Fruit fly (Drosophila melanogaster): ENCODE results near the gene Reps.

Reps gene

DNA sequence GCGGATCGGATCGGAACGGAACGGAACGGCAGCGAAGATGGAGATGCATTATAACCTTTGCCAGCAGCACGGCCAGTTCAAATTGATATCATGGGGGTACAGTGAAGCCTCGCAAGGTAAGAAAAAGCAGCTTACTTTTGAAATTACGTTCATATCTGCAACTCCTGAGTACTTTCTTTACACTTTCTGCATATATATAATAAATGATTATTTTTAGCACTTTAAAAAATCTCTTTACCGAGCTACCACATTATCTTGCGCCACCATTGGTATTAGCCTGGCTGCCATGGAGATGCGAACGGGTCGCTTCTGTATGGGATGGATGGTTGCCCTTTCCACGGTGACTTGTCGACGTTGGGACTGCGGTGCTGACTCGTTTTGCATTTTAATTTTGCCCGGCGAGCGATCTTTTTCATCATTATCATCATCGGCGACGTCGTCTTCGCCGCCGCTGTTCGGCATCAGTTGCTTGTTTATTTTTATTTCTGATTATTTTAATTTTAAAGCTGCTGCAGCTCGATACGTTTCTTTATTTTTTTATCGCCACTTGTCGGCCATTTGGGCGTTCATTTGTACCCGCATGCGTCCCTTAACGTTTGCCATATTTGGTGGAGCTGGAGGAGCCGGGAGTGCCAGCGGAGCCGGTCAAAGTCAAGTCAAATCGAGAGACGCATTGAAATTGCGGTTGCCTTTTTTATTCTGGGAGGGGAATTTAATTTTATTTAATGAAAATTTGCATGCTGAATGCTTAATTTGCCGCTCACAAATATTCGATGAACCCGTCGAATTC, 53.2 kb downstream of the Reps start (continued):
- TF ChIP-seq klu (GFP tag; IDR thresholded peaks at IDR 0.05) (0 out of 2 replicates have a peak, but pooled peaks have one; percentile 7), CG17328 (GFP tag; IDR thresholded peaks at IDR 0.05) (peak; percentile 57; the same call in 1 of the 2 replicates), E2f2 (GFP tag; IDR thresholded peaks at IDR 0.05) (peak; percentile 21; the same call in 1 of the 2 replicates), CG13424 (tag; optimal IDR thresholded peaks at IDR 0.05) (peak; percentile 1), Adf1 (GFP tag; IDR thresholded peaks at IDR 0.05) (no peak), Side (GFP tag; optimal IDR thresholded peaks at IDR 0.05) (no peak), kay (GFP tag; optimal IDR thresholded peaks at IDR 0.05) (no peak), lab (GFP tag; optimal IDR thresholded peaks at IDR 0.05) (peak; percentile 38), Oli (tag; optimal IDR thresholded peaks at IDR 0.05) (peak; percentile 40), CG32767 (GFP tag; IDR thresholded peaks at IDR 0.05) (no peak), HLH3B (GFP tag; IDR thresholded peaks at IDR 0.05) (peak; percentile 67), Bdp1 (GFP tag; optimal IDR thresholded peaks at IDR 0.05) (no peak), slbo (GFP tag; IDR thresholded peaks at IDR 0.05) (peak; percentile 29; the same call in 1 of the 2 replicates), CG3163 (GFP tag; optimal IDR thresholded peaks at IDR 0.05) (no peak), Oaz (GFP tag; IDR thresholded peaks at IDR 0.05) (peak; percentile 48; the same call in 1 of the 2 replicates), slp2 (GFP tag; optimal IDR thresholded peaks at IDR 0.05) (no peak), CG43689 (GFP tag; IDR thresholded peaks at IDR 0.05) (0 out of 2 replicates have a peak, but pooled peaks have one; percentile 22), row (GFP tag; IDR thresholded peaks at IDR 0.05) (peak; percentile 65), vvl (GFP tag; IDR thresholded peaks at IDR 0.05) (peak; percentile 27; the same call in 1 of the 2 replicates), zf30C (GFP tag; optimal IDR thresholded peaks at IDR 0.05) (no peak), Hr3 (GFP tag; optimal IDR thresholded peaks at IDR 0.05) (no peak), Aef1 (GFP tag; IDR thresholded peaks at IDR 0.05) (peak; percentile 48; the same call in 2 of the 3 replicates), gce (GFP tag; IDR thresholded peaks at IDR 0.05) (peak; percentile 13; the same call in 1 of the 3 replicates), Spps (tag; optimal IDR thresholded peaks at IDR 0.05) (no peak), ken (GFP tag; IDR thresholded peaks at IDR 0.05) (no peak), B-H2 (GFP tag; optimal IDR thresholded peaks at IDR 0.05) (no peak), schlank (tag; optimal IDR thresholded peaks at IDR 0.05) (no peak), HLH54F (GFP tag; optimal IDR thresholded peaks at IDR 0.05) (no peak), Vsx1 (GFP tag; optimal IDR thresholded peaks at IDR 0.05) (peak; percentile 15), tll (GFP tag; optimal IDR thresholded peaks at IDR 0.05) (no peak), sisA (GFP tag; IDR thresholded peaks at IDR 0.05) (0 out of 2 replicates have a peak, but pooled peaks have one; percentile 37), sd (tag; optimal IDR thresholded peaks at IDR 0.05) (no peak), lmd (GFP tag; IDR thresholded peaks at IDR 0.05) (peak; percentile 46), Ptx1 (GFP tag; IDR thresholded peaks at IDR 0.05) (peak; percentile 74), stc (GFP tag; IDR thresholded peaks at IDR 0.05) (no peak), grau (tag; optimal IDR thresholded peaks at IDR 0.05) (peak; percentile 74), Optix (GFP tag; IDR thresholded peaks at IDR 0.05) (peak; percentile 42; the same call in 1 of the 3 replicates), gem (tag; optimal IDR thresholded peaks at IDR 0.05) (peak; percentile 42), H2.0 (GFP tag; IDR thresholded peaks at IDR 0.05) (peak; percentile 58; the same call in 1 of the 2 replicates), lbe (GFP tag; optimal IDR thresholded peaks at IDR 0.05) (peak; percentile 91), CG15269 (tag; optimal IDR thresholded peaks at IDR 0.05) (peak; percentile 37), CG11695 (GFP tag; IDR thresholded peaks at IDR 0.05) (peak; percentile 57; the same call in 1 of the 3 replicates), fd96Cb (tag; optimal IDR thresholded peaks at IDR 0.05) (peak; percentile 6), Hr78 (GFP tag; optimal IDR thresholded peaks at IDR 0.05) (peak in 1 of 2 experiments; percentile 62), CG13894 (tag; optimal IDR thresholded peaks at IDR 0.05) (no peak), ash1 (GFP tag; optimal IDR thresholded peaks at IDR 0.05) (no peak), Rx (GFP tag; IDR thresholded peaks at IDR 0.05) (0 out of 2 replicates have a peak, but pooled peaks have one; percentile 11), Bgb (GFP tag; IDR thresholded peaks at IDR 0.05; ENCODE audit: partially characterized antibody) (no peak), Drgx (GFP tag; IDR thresholded peaks at IDR 0.05) (peak; percentile 69)

Data from whole organism, embryonic.